Worm (Caenorhabditis elegans) whole organism, late embryonic: ENCODE measurements around the gene T16H12.13.

Experiments
- ceh-30 ChIP-seq: fragments of 150-350 bp; optimal IDR thresholded peaks from 2 replicates; lab custom pipeline; 2014; ENCODE audit warnings: missing biosample characterization, missing genetic modification characterization
- ceh-9 ChIP-seq: sonication (generic microtip); optimal IDR thresholded peaks from 2 replicates; lab custom pipeline; 2016; ENCODE audit warnings: mild to moderate bottlenecking, missing genetic modification characterization, inconsistent platforms, missing compliant biosample characterization
- dve-1 ChIP-seq: sonication (generic microtip); optimal IDR thresholded peaks from 2 replicates; lab custom pipeline; 2017; ENCODE audit warnings: antibody characterized with exemption, mild to moderate bottlenecking, missing genetic modification characterization, missing compliant biosample characterization
- elt-2 ChIP-seq: sonication (generic microtip); optimal IDR thresholded peaks from 2 replicates; lab custom pipeline; 2016; ENCODE audit warnings: missing genetic modification reagents, missing genetic modification characterization, missing compliant biosample characterization
- ets-4 ChIP-seq: sonication (generic microtip); optimal IDR thresholded peaks from 2 replicates; lab custom pipeline; 2016; ENCODE audit warnings: missing genetic modification characterization, missing compliant biosample characterization
- nfya-1 ChIP-seq: sonication (generic microtip); optimal IDR thresholded peaks from 2 replicates; lab custom pipeline; 2017; ENCODE audit warnings: missing genetic modification characterization, mild to moderate bottlenecking, missing compliant biosample characterization, antibody characterized with exemption, moderate library complexity
- pat-9 ChIP-seq: fragments of 200-800 bp; sonication (Bioruptor generic); optimal IDR thresholded peaks from 2 replicates; lab custom pipeline; 2018; ENCODE audit warnings: mild to moderate bottlenecking, missing genetic modification characterization, moderate library complexity, missing compliant biosample characterization
- tbx-2 ChIP-seq: sonication (generic microtip); optimal IDR thresholded peaks from 2 replicates; lab custom pipeline; 2016; ENCODE audit warnings: missing genetic modification characterization, missing compliant biosample characterization

- no peak for TF ChIP-seq ceh-30 (tag; lab: Kevin White, UChicago)
- TF ChIP-seq ceh-9 (tag; lab: Kevin White, UChicago): no peak
- TF ChIP-seq elt-2 (tag; lab: Kevin White, UChicago): no peak
- no peak for TF ChIP-seq dve-1 (tag; lab: Kevin White, UChicago)
- TF ChIP-seq pat-9 (tag; lab: Kevin White, UChicago): no peak
- no peak for TF ChIP-seq nfya-1 (tag; lab: Kevin White, UChicago)
- no peak for TF ChIP-seq tbx-2 (tag; lab: Kevin White, UChicago)
- TF ChIP-seq ets-4 (tag; lab: Kevin White, UChicago): no peak
These were observed 3.3 kb downstream of the T16H12.13 start, which contains the start of gene hal-2 for ce11 chrIII:10088508-10088981.
